Worm (Caenorhabditis elegans) whole organism, late embryonic: ENCODE data around the gene nhr-221.
A peak's percentile ranks its signal among the peaks of the same experiment; 100 is the strongest.

Experiments used
- C08G9.2 ChIP-seq: sonication (generic microtip); optimal IDR thresholded peaks from 2 replicates; lab custom pipeline; 2016; ENCODE audit warnings: mild to moderate bottlenecking, missing genetic modification characterization, moderate library complexity, missing compliant biosample characterization
- T23F11.4 ChIP-seq: fragments of 200-800 bp; sonication (Bioruptor generic); optimal IDR thresholded peaks from 2 replicates; lab custom pipeline; 2018; ENCODE audit warnings: mild to moderate bottlenecking, missing genetic modification characterization, missing compliant biosample characterization
- ahr-1 ChIP-seq: sonication (generic microtip); optimal IDR thresholded peaks from 2 replicates; lab custom pipeline; 2016; ENCODE audit warnings: missing genetic modification characterization, missing compliant biosample characterization
- ama-1 ChIP-seq: fragments of 150-350 bp; optimal IDR thresholded peaks from 2 replicates; lab custom pipeline; 2014
- ceh-18 ChIP-seq: sonication (generic microtip); optimal IDR thresholded peaks from 2 replicates; lab custom pipeline; 2016; ENCODE audit warnings: missing genetic modification characterization, missing compliant biosample characterization
- ceh-2 ChIP-seq: sonication (generic microtip); optimal IDR thresholded peaks from 2 replicates; lab custom pipeline; 2016; ENCODE audit warnings: missing genotype, missing genetic modification characterization, missing compliant biosample characterization
- ceh-30 ChIP-seq: fragments of 150-350 bp; optimal IDR thresholded peaks from 2 replicates; lab custom pipeline; 2014; ENCODE audit warnings: missing biosample characterization, missing genetic modification characterization
- ceh-31 ChIP-seq: sonication (generic microtip); optimal IDR thresholded peaks from 2 replicates; lab custom pipeline; 2016; ENCODE audit warnings: missing genetic modification characterization, missing compliant biosample characterization
- ceh-48 ChIP-seq: sonication (generic microtip); optimal IDR thresholded peaks from 2 replicates; lab custom pipeline; 2016; ENCODE audit warnings: missing genetic modification characterization, inconsistent platforms, missing compliant biosample characterization
- ceh-9 ChIP-seq: sonication (generic microtip); optimal IDR thresholded peaks from 2 replicates; lab custom pipeline; 2016; ENCODE audit warnings: mild to moderate bottlenecking, missing genetic modification characterization, inconsistent platforms, missing compliant biosample characterization
- dve-1 ChIP-seq: sonication (generic microtip); optimal IDR thresholded peaks from 2 replicates; lab custom pipeline; 2017; ENCODE audit warnings: antibody characterized with exemption, mild to moderate bottlenecking, missing genetic modification characterization, missing compliant biosample characterization
- elt-2 ChIP-seq: sonication (generic microtip); optimal IDR thresholded peaks from 2 replicates; lab custom pipeline; 2016; ENCODE audit warnings: missing genetic modification reagents, missing genetic modification characterization, missing compliant biosample characterization
- ets-4 ChIP-seq: sonication (generic microtip); optimal IDR thresholded peaks from 2 replicates; lab custom pipeline; 2016; ENCODE audit warnings: missing genetic modification characterization, missing compliant biosample characterization
- eyg-1 ChIP-seq: sonication (generic microtip); optimal IDR thresholded peaks from 2 replicates; lab custom pipeline; 2016; ENCODE audit warnings: missing genotype, missing genetic modification characterization, missing compliant biosample characterization
- fax-1 ChIP-seq: sonication (generic microtip); optimal IDR thresholded peaks from 2 replicates; lab custom pipeline; 2016; ENCODE audit warnings: missing genotype, missing genetic modification characterization, missing compliant biosample characterization
- fkh-6 ChIP-seq: sonication (generic microtip); optimal IDR thresholded peaks from 2 replicates; lab custom pipeline; 2016; ENCODE audit warnings: missing genetic modification characterization, missing compliant biosample characterization
- gmeb-2 ChIP-seq: sonication (generic microtip); optimal IDR thresholded peaks from 2 replicates; lab custom pipeline; 2016; ENCODE audit warnings: missing genetic modification characterization, inconsistent platforms, missing compliant biosample characterization
- hlh-13 ChIP-seq: fragments of 200-800 bp; sonication (Bioruptor generic); optimal IDR thresholded peaks from 2 replicates; lab custom pipeline; 2018; ENCODE audit warnings: mild to moderate bottlenecking, missing genetic modification characterization, missing compliant biosample characterization
- hlh-15 ChIP-seq: sonication (generic microtip); optimal IDR thresholded peaks from 2 replicates; lab custom pipeline; 2016; ENCODE audit warnings: missing genetic modification characterization, missing compliant biosample characterization
- hlh-30 ChIP-seq: sonication (generic microtip); optimal IDR thresholded peaks from 2 replicates; lab custom pipeline; 2017; ENCODE audit warnings: antibody characterized with exemption, missing genetic modification characterization, missing compliant biosample characterization; ENCODE audit not compliant: insufficient read depth
- lin-11 ChIP-seq: fragments of 200-800 bp; sonication (Bioruptor generic); optimal IDR thresholded peaks from 2 replicates; lab custom pipeline; 2018; ENCODE audit warnings: mild to moderate bottlenecking, missing genetic modification characterization, missing compliant biosample characterization
- mec-3 ChIP-seq: sonication (generic microtip); optimal IDR thresholded peaks from 2 replicates; lab custom pipeline; 2016; ENCODE audit warnings: borderline replicate concordance, missing genetic modification characterization, missing compliant biosample characterization
- nhr-232 ChIP-seq: sonication (generic microtip); optimal IDR thresholded peaks from 2 replicates; lab custom pipeline; 2016; ENCODE audit warnings: missing genetic modification characterization, missing compliant biosample characterization
- npax-4 ChIP-seq: sonication (generic microtip); optimal IDR thresholded peaks from 2 replicates; lab custom pipeline; 2016; ENCODE audit warnings: missing genetic modification characterization, missing compliant biosample characterization
- pag-3 ChIP-seq: sonication (generic microtip); optimal IDR thresholded peaks from 2 replicates; lab custom pipeline; 2016; ENCODE audit warnings: missing compliant biosample characterization, missing genetic modification characterization, borderline replicate concordance
- pat-9 ChIP-seq: fragments of 200-800 bp; sonication (Bioruptor generic); optimal IDR thresholded peaks from 2 replicates; lab custom pipeline; 2018; ENCODE audit warnings: mild to moderate bottlenecking, missing genetic modification characterization, moderate library complexity, missing compliant biosample characterization
- pha-4 ChIP-seq: fragments of 150-350 bp; optimal IDR thresholded peaks from 2 replicates; lab custom pipeline; 2018; ENCODE audit warnings: missing biosample characterization, missing genetic modification reagents, missing genetic modification characterization
- pqm-1 ChIP-seq: sonication (generic microtip); optimal IDR thresholded peaks from 2 replicates; lab custom pipeline; 2016; ENCODE audit warnings: missing genetic modification characterization, missing compliant biosample characterization
- ref-2 ChIP-seq: sonication (generic microtip); optimal IDR thresholded peaks from 2 replicates; lab custom pipeline; 2016; ENCODE audit warnings: missing genetic modification characterization, missing compliant biosample characterization
- sox-2 ChIP-seq: fragments of 200-800 bp; sonication (Bioruptor generic); IDR thresholded peaks from 2 replicates; pipeline ENCODE4 v1.3.6; 2022; ENCODE audit warnings: missing genetic modification reagents, missing genetic modification characterization, missing compliant biosample characterization
- sox-4 ChIP-seq: sonication (generic microtip); optimal IDR thresholded peaks from 2 replicates; lab custom pipeline; 2017; ENCODE audit warnings: mild to moderate bottlenecking, missing genetic modification characterization, inconsistent platforms, missing compliant biosample characterization
- syd-9 ChIP-seq: sonication (generic microtip); optimal IDR thresholded peaks from 2 replicates; lab custom pipeline; 2016; ENCODE audit warnings: mild to moderate bottlenecking, missing genetic modification characterization, moderate library complexity, missing compliant biosample characterization
- tbx-2 ChIP-seq: sonication (generic microtip); optimal IDR thresholded peaks from 2 replicates; lab custom pipeline; 2016; ENCODE audit warnings: missing genetic modification characterization, missing compliant biosample characterization
- unc-86 ChIP-seq: sonication (generic microtip); optimal IDR thresholded peaks from 2 replicates; lab custom pipeline; 2016; ENCODE audit warnings: missing genetic modification characterization, missing compliant biosample characterization
- zip-5 ChIP-seq: sonication (generic microtip); optimal IDR thresholded peaks from 2 replicates; lab custom pipeline; 2016; ENCODE audit warnings: missing genetic modification characterization, missing compliant biosample characterization
- ztf-16 ChIP-seq: sonication (generic microtip); optimal IDR thresholded peaks from 2 replicates; lab custom pipeline; 2017; ENCODE audit warnings: missing genetic modification characterization, missing compliant biosample characterization

Gene nhr-221

ce11 chrV:3555986-3556385 is 20.8 kb upstream of the nhr-221 start, which contains the start of gene grl-30:
TSS of gene grl-30 (plus strand) at chrV:3556286.
- TF ChIP-seq hlh-30 (tag; lab: Kevin White, UChicago) (no peak), C08G9.2 (tag; lab: Kevin White, UChicago) (no peak), sox-2 (GFP tag; lab: Robert Waterston, UW) (no peak), zip-5 (tag; lab: Kevin White, UChicago) (no peak), ceh-9 (no peak), ama-1 (no peak), nhr-232 (tag; lab: Kevin White, UChicago) (no peak), sox-4 (tag; lab: Kevin White, UChicago) (no peak), lin-11 (tag; lab: Kevin White, UChicago) (no peak), ztf-16 (tag; lab: Kevin White, UChicago) (no peak), hlh-13 (no peak), unc-86 (tag; lab: Kevin White, UChicago) (no peak), dve-1 (tag; lab: Kevin White, UChicago) (no peak), ahr-1 (tag; lab: Kevin White, UChicago) (no peak), eyg-1 (tag; lab: Kevin White, UChicago) (no peak)

- TF ChIP-seq mec-3 (tag; lab: Kevin White, UChicago) (no peak), npax-4 (tag; lab: Kevin White, UChicago) (no peak), ets-4 (tag; lab: Kevin White, UChicago) (no peak), C08G9.2 (tag; lab: Kevin White, UChicago) (no peak), ceh-18 (tag; lab: Kevin White, UChicago) (no peak), ztf-16 (tag; lab: Kevin White, UChicago) (no peak), ceh-31 (tag; lab: Kevin White, UChicago) (no peak), tbx-2 (no peak), pqm-1 (tag; lab: Kevin White, UChicago) (no peak), pha-4 (tag; lab: Kevin White, UChicago) (no peak), fax-1 (tag; lab: Kevin White, UChicago) (no peak), fkh-6 (tag; lab: Kevin White, UChicago) (no peak), pat-9 (no peak)
- TF ChIP-seq, all 69 proteins: peak for 0
Observed at ce11 chrV:3554869-3555268, 19.7 kb upstream of the nhr-221 start, which contains the start of gene grl-29. TSS of gene grl-29 (minus strand) at chrV:3555236.

DNA sequence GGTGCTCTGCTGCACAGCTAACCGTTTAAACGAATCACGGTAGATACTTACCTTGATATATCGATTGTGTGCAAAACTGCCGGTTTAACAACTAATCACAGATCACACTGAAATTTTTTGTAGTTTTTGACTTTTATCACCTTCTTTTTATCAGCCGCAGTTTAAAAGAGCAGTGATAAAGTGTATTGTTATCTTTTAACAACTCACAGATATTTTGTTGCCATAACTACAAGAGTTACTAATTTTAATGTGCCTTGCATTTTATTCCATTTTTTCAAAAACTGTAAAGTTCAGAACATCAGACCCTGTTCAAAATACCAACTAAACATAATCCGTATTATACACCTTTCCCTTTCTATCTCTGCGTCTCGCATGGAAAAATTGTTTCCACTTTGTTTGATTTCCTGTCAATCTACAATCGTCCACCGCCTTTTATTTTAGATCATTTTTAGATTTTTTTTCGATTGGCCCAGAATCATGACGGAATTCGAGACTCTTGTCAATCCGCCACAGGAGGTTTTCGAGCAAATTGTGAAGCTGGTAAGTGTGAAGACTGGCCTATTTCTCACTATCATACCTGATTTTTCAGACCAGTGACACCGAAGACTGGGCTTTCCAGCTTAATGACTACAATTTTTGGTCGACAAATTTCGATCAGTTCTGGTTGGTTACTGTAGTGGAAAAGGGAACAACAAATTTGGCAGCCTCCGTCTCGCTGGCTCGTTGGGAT is 17.7 kb upstream of the nhr-221 start, which contains the start of gene T24A6.20:
Gene T24A6.20 (plus strand): TSS at position 395 of the 730 bp plus-strand sequence.
- TF ChIP-seq C08G9.2 (tag; lab: Kevin White, UChicago), result no peak
- TF ChIP-seq elt-2 (tag; lab: Kevin White, UChicago), result peak; percentile 86

- TF ChIP-seq fax-1 (tag; lab: Kevin White, UChicago) (no peak), ceh-48 (tag; lab: Kevin White, UChicago) (no peak), pha-4 (tag; lab: Kevin White, UChicago) (no peak), ceh-2 (tag; lab: Kevin White, UChicago) (no peak), gmeb-2 (tag; lab: Kevin White, UChicago) (no peak), hlh-15 (tag; lab: Kevin White, UChicago) (no peak), tbx-2 (no peak), ref-2 (no peak), pag-3 (no peak), pqm-1 (tag; lab: Kevin White, UChicago) (no peak), mec-3 (tag; lab: Kevin White, UChicago) (no peak), syd-9 (tag; lab: Kevin White, UChicago) (no peak), ceh-30 (no peak), T23F11.4 (no peak)
Observed at ce11 chrV:3551765-3552164, 16.6 kb upstream of the nhr-221 start, which contains the start of gene grl-28. TSS of gene grl-28 (minus strand) at chrV:3551865.
